Fruit fly (Drosophila melanogaster): ENCODE data around the gene CG7255.

DNA sequence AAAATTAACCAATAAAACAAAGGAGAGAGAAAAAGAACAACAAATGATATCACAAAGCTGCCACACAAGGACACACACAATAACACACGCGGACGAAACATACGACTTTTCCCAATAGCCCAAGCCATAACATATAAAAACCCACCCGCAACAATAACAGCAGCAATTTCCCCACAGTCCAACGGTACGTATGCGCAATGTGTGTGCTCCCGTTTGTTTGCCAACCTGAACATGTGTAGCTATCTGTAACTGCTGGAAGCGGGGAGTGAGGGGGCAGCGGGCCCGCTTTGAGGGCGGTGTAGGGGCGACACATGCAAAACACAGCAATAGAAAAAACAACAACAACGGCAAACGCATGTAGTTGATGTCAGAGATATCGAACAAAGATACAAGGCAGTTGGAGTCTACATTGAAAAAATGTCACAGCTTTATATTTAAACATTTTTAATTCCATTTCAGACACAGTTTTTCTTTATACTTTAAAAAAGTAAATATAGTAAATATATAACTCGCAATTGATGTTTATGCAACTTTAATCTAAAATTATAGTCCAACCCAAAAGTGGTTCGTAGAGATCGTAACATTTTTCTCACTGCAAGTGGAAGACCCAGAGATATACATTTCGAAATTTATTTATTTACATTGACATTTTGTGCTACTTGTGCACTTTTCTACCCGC lies 35.2 kb upstream of the CG7255 start:
- TF ChIP-seq Optix (GFP tag; IDR thresholded peaks at IDR 0.05), result no peak
- 0 out of 2 replicates have a peak, but pooled peaks have one; percentile 26 for TF ChIP-seq lmd (GFP tag; IDR thresholded peaks at IDR 0.05)
- no peak for TF ChIP-seq CG8281 (tag; optimal IDR thresholded peaks at IDR 0.05)
- no peak for TF ChIP-seq CG11093 (GFP tag; IDR thresholded peaks at IDR 0.05)
- TF ChIP-seq CG5953 (GFP tag; IDR thresholded peaks at IDR 0.05), result no peak
- TF ChIP-seq Rx (GFP tag; IDR thresholded peaks at IDR 0.05), result no peak
- peak; percentile 46; the same call in 1 of the 2 replicates for TF ChIP-seq CG7372 (GFP tag; IDR thresholded peaks at IDR 0.05)
- TF ChIP-seq CG7745 (tag; optimal IDR thresholded peaks at IDR 0.05), result no peak
- no peak for TF ChIP-seq Bteb2 (GFP tag; optimal IDR thresholded peaks at IDR 0.05)
- peak; percentile 58; the same call in 1 of the 2 replicates for TF ChIP-seq CG14441 (GFP tag; IDR thresholded peaks at IDR 0.05)
- no peak for TF ChIP-seq Rfx (GFP tag; IDR thresholded peaks at IDR 0.05)
- TF ChIP-seq CG6689 (GFP tag; IDR thresholded peaks at IDR 0.05), result no peak
- no peak for TF ChIP-seq CG6683 (GFP tag; optimal IDR thresholded peaks at IDR 0.05)
- TF ChIP-seq kay (GFP tag; optimal IDR thresholded peaks at IDR 0.05), result no peak

Measured in whole organism, embryonic.